Worm (Caenorhabditis elegans) whole organism, early embryonic: ENCODE measurements around the gene R04B3.2.

Experiments used
- aly-1 ChIP-seq: sonication (generic microtip); optimal IDR thresholded peaks from 2 replicates; lab custom pipeline; 2016; ENCODE audit warnings: missing genetic modification characterization, missing compliant biosample characterization
- ama-1 ChIP-seq: fragments of 150-350 bp; optimal IDR thresholded peaks from 2 replicates; lab custom pipeline; 2014
- ceh-13 ChIP-seq: fragments of 200-800 bp; sonication (Bioruptor generic); optimal IDR thresholded peaks from 2 replicates; lab custom pipeline; 2018; ENCODE audit warnings: mild to moderate bottlenecking, missing genetic modification characterization, missing compliant biosample characterization
- pes-1 ChIP-seq: fragments of 200-800 bp; sonication (Bioruptor generic); IDR thresholded peaks from 2 replicates; pipeline ENCODE4 v1.3.6; 2022; ENCODE audit warnings: missing genetic modification reagents, missing genetic modification characterization, missing compliant biosample characterization

ce11 chrX:2439728-2440127 is 33.8 kb downstream of the R04B3.2 start:
- TF ChIP-seq aly-1 (tag; lab: Kevin White, UChicago): no peak
- no peak for TF ChIP-seq ceh-13 (GFP tag; lab: Kevin White, UChicago)
- no peak for TF ChIP-seq ama-1 (lab: Kevin White, UChicago)
- no peak for TF ChIP-seq pes-1 (GFP tag; lab: Robert Waterston, UW)
